Worm (Caenorhabditis elegans) whole organism, L4 larva: ENCODE measurements around the gene sdz-15.

Experiments
- F10B5.3 ChIP-seq: sonication (generic microtip); optimal IDR thresholded peaks from 2 replicates; lab custom pipeline; 2016; ENCODE audit warnings: mild to moderate bottlenecking, missing genetic modification characterization, missing compliant biosample characterization
- F49E8.2 ChIP-seq: sonication (generic microtip); optimal IDR thresholded peaks from 2 replicates; lab custom pipeline; 2016; ENCODE audit warnings: missing compliant biosample characterization, mild to moderate bottlenecking, missing genetic modification characterization, borderline replicate concordance
- T20F7.1 ChIP-seq: fragments of 200-800 bp; sonication (Bioruptor generic); optimal IDR thresholded peaks from 2 replicates; lab custom pipeline; 2018; ENCODE audit warnings: mild to moderate bottlenecking, missing genetic modification characterization, missing compliant biosample characterization
- ZK337.2 ChIP-seq: fragments of 200-800 bp; sonication (Bioruptor generic); IDR thresholded peaks from 2 replicates; pipeline ENCODE4 v1.3.6; 2022; ENCODE audit warnings: missing genetic modification reagents, missing genetic modification characterization, missing compliant biosample characterization
- aly-2 ChIP-seq: sonication (generic microtip); optimal IDR thresholded peaks from 2 replicates; lab custom pipeline; 2018; ENCODE audit warnings: missing biosample characterization, missing genetic modification characterization
- attf-4 ChIP-seq: sonication (generic microtip); optimal IDR thresholded peaks from 3 replicates; lab custom pipeline; 2017; ENCODE audit warnings: missing biosample characterization, missing genetic modification characterization
- ceh-32 ChIP-seq: sonication (generic microtip); optimal IDR thresholded peaks from 2 replicates; lab custom pipeline; 2016; ENCODE audit warnings: mild to moderate bottlenecking, missing genetic modification characterization, missing compliant biosample characterization; ENCODE audit not compliant: poor library complexity
- ceh-82 ChIP-seq: sonication (generic microtip); optimal IDR thresholded peaks from 2 replicates; lab custom pipeline; 2017; ENCODE audit warnings: missing biosample characterization, missing genetic modification characterization
- ces-1 ChIP-seq: fragments of 150-350 bp; sonication (generic microtip); optimal IDR thresholded peaks from 4 replicates; lab custom pipeline; 2014; ENCODE audit warnings: missing biosample characterization, missing genetic modification reagents, missing genetic modification characterization
- ctbp-1 ChIP-seq: fragments of 200-800 bp; sonication (Bioruptor generic); IDR thresholded peaks from 2 replicates; pipeline ENCODE4 v1.3.6; 2022; ENCODE audit warnings: missing genetic modification reagents, missing genetic modification characterization, missing compliant biosample characterization
- daf-16 ChIP-seq, 3 experiments: sonication (generic microtip); optimal IDR thresholded peaks; 2 replicates each; lab custom pipeline; 2016 to 2017; ENCODE audit warnings: missing genetic modification characterization in 3 of 3, missing genetic modification reagents in 3 of 3, mild to moderate bottlenecking in 2 of 3, missing compliant biosample characterization in 2 of 3, missing biosample characterization in 1 of 3, moderate library complexity in 1 of 3
- dmd-8 ChIP-seq: fragments of 200-800 bp; sonication (Bioruptor generic); IDR thresholded peaks from 2 replicates; pipeline ENCODE4 v1.3.6; 2022; ENCODE audit warnings: missing genetic modification characterization, missing compliant biosample characterization
- dmd-9 ChIP-seq: fragments of 200-800 bp; sonication (Bioruptor generic); IDR thresholded peaks from 2 replicates; pipeline ENCODE4 v1.3.6; 2022; ENCODE audit warnings: missing genetic modification reagents, missing genetic modification characterization, missing compliant biosample characterization
- duxl-1 ChIP-seq: sonication (generic microtip); optimal IDR thresholded peaks from 2 replicates; lab custom pipeline; 2016; ENCODE audit warnings: mild to moderate bottlenecking, missing genetic modification characterization, moderate library complexity, missing compliant biosample characterization; ENCODE audit not compliant: poor library complexity
- dve-1 ChIP-seq: sonication (generic microtip); optimal IDR thresholded peaks from 2 replicates; lab custom pipeline; 2017; ENCODE audit warnings: antibody characterized with exemption, mild to moderate bottlenecking, missing genetic modification characterization, missing compliant biosample characterization; ENCODE audit not compliant: insufficient read depth
- gei-8 ChIP-seq: fragments of 200-800 bp; sonication (Bioruptor generic); optimal IDR thresholded peaks from 2 replicates; lab custom pipeline; 2018; ENCODE audit warnings: mild to moderate bottlenecking, missing genetic modification characterization, missing compliant biosample characterization
- hlh-11 ChIP-seq: fragments of 200-800 bp; sonication (Bioruptor generic); optimal IDR thresholded peaks from 2 replicates; lab custom pipeline; 2018; ENCODE audit warnings: mild to moderate bottlenecking, missing genetic modification characterization, missing compliant biosample characterization
- hlh-30 ChIP-seq: sonication (generic microtip); optimal IDR thresholded peaks from 2 replicates; lab custom pipeline; 2017; ENCODE audit warnings: antibody characterized with exemption, mild to moderate bottlenecking, missing genetic modification characterization, missing compliant biosample characterization; ENCODE audit not compliant: insufficient read depth
- hmg-1.1 ChIP-seq: fragments of 200-800 bp; sonication (Bioruptor generic); IDR thresholded peaks from 2 replicates; pipeline ENCODE4 v1.3.6; 2022; ENCODE audit warnings: missing genetic modification reagents, missing genetic modification characterization, missing compliant biosample characterization
- jun-1 ChIP-seq: fragments of 150-350 bp; optimal IDR thresholded peaks from 2 replicates; lab custom pipeline; 2014; ENCODE audit warnings: missing biosample characterization, missing genetic modification reagents, missing genetic modification characterization
- lin-29 ChIP-seq: fragments of 200-800 bp; sonication (Bioruptor generic); IDR thresholded peaks from 2 replicates; pipeline ENCODE4 v1.3.6; 2022; ENCODE audit warnings: missing genetic modification reagents, missing genetic modification characterization, missing compliant biosample characterization
- lin-38 ChIP-seq: fragments of 200-800 bp; sonication (Bioruptor generic); IDR thresholded peaks from 2 replicates; pipeline ENCODE4 v1.3.6; 2022; ENCODE audit warnings: missing genetic modification reagents, missing genetic modification characterization, missing compliant biosample characterization
- lin-39 ChIP-seq: fragments of 150-350 bp; optimal IDR thresholded peaks from 2 replicates; lab custom pipeline; 2014; ENCODE audit warnings: missing biosample characterization, missing genetic modification reagents, missing genetic modification characterization
- lir-3 ChIP-seq: sonication (generic microtip); optimal IDR thresholded peaks from 2 replicates; lab custom pipeline; 2016; ENCODE audit warnings: mild to moderate bottlenecking, missing genetic modification characterization, missing compliant biosample characterization
- mep-1 ChIP-seq: fragments of 150-350 bp; sonication (generic microtip); optimal IDR thresholded peaks from 3 replicates; lab custom pipeline; 2014; ENCODE audit warnings: missing biosample characterization, missing genetic modification characterization
- mes-2 ChIP-seq: sonication (generic microtip); optimal IDR thresholded peaks from 2 replicates; lab custom pipeline; 2016; ENCODE audit warnings: missing genotype, mild to moderate bottlenecking, missing genetic modification characterization, missing compliant biosample characterization; ENCODE audit not compliant: poor library complexity, severe bottlenecking
- mxl-2 ChIP-seq: fragments of 200-800 bp; sonication (Bioruptor generic); conservative IDR thresholded peaks from 2 replicates; pipeline ENCODE4 v1.3.6; 2022; ENCODE audit warnings: missing genetic modification reagents, missing genetic modification characterization, missing compliant biosample characterization
- mxl-3 ChIP-seq: fragments of 200-800 bp; sonication (Bioruptor generic); optimal IDR thresholded peaks from 2 replicates; lab custom pipeline; 2018; ENCODE audit warnings: mild to moderate bottlenecking, missing genetic modification characterization, missing compliant biosample characterization
- nhr-10 ChIP-seq: fragments of 150-350 bp; optimal IDR thresholded peaks from 2 replicates; lab custom pipeline; 2014; ENCODE audit warnings: missing biosample characterization, missing genetic modification characterization
- nhr-111 ChIP-seq: fragments of 200-800 bp; sonication (Bioruptor generic); optimal IDR thresholded peaks from 2 replicates; lab custom pipeline; 2018; ENCODE audit warnings: mild to moderate bottlenecking, missing genetic modification characterization, missing compliant biosample characterization
- nhr-76 ChIP-seq: fragments of 150-350 bp; optimal IDR thresholded peaks from 2 replicates; lab custom pipeline; 2014; ENCODE audit warnings: missing biosample characterization, missing genetic modification characterization
- snpc-1.2 ChIP-seq: fragments of 200-800 bp; sonication (Bioruptor generic); IDR thresholded peaks from 2 replicates; pipeline ENCODE4 v1.3.6; 2022; ENCODE audit warnings: missing genetic modification reagents, missing genetic modification characterization, missing compliant biosample characterization
- vab-7 ChIP-seq: fragments of 200-800 bp; sonication (Bioruptor generic); IDR thresholded peaks from 2 replicates; pipeline ENCODE4 v1.3.6; 2022; ENCODE audit warnings: missing genetic modification reagents, missing genetic modification characterization, missing compliant biosample characterization
- zip-11 ChIP-seq: fragments of 200-800 bp; sonication (Bioruptor generic); IDR thresholded peaks from 2 replicates; pipeline ENCODE4 v1.3.6; 2022; ENCODE audit warnings: missing genetic modification characterization, missing compliant biosample characterization
- zip-2 ChIP-seq: fragments of 150-350 bp; optimal IDR thresholded peaks from 2 replicates; lab custom pipeline; 2014; ENCODE audit warnings: missing biosample characterization, missing genetic modification characterization
- ztf-11 ChIP-seq: fragments of 150-350 bp; optimal IDR thresholded peaks from 2 replicates; lab custom pipeline; 2014; ENCODE audit warnings: missing biosample characterization, missing genetic modification characterization

The sdz-15 gene

DNA sequence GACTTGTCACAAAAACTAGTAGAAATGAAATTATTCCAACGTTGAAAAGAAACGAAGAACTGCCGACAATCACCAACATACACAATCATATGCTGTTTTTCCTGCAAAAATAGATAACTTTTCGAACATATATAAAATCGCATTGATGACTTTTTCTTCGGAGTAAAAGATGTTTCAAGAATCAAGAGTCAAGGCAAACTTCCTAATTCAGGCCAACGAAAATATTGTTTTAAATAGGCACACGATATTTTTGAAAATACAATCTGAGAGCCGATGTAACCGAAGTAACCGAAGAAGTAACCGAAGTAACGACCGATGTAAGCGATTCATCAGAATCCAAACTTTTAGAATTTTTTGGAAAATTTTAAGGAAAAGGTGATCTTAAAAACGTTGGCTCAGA, 21.7 kb downstream of the sdz-15 start, which contains the start of gene C09E7.10:
C09E7.10 (minus strand) TSS at position 101 of the 400 bp plus-strand sequence.
- TF ChIP-seq ceh-82, result no peak
- no peak for TF ChIP-seq F10B5.3 (tag; lab: Kevin White, UChicago)
- TF ChIP-seq F49E8.2 (tag; lab: Kevin White, UChicago), result no peak
- TF ChIP-seq dve-1, result no peak
- TF ChIP-seq nhr-111 (GFP tag; lab: Kevin White, UChicago), result no peak
- no peak for TF ChIP-seq jun-1 (tag; lab: Kevin White, UChicago)
- TF ChIP-seq hlh-30, result no peak
- no peak for TF ChIP-seq ZK337.2 (GFP tag; lab: Robert Waterston, UW)
- no peak for TF ChIP-seq mxl-3 (GFP tag; lab: Kevin White, UChicago)
- no peak for TF ChIP-seq ctbp-1 (GFP tag; lab: Robert Waterston, UW)
- TF ChIP-seq lir-3 (tag; lab: Kevin White, UChicago), result no peak

DNA sequence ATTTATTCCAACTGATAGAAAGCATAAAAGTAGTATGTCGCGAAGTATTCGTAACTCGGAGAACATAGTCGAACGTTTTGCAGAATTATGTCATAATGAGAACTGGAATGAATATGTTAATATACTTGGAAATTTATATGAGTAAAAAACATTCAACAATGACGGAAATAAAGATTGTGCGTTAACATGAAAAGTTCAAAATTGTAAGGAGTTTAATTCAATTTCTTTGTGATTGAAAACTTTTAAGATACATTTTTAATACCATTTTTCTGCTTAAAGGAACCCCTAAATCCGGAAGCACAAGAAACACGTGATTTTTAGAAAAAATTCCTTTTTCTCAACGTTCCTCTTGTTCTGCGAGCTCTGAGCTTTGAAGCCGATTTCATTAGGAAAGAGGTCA, 27.3 kb downstream of the sdz-15 start, which contains the start of gene oig-1:
oig-1 (minus strand) TSS at position 101 of the 400 bp plus-strand sequence.
- no peak for TF ChIP-seq ceh-32 (tag; lab: Kevin White, UChicago)
- TF ChIP-seq ces-1 (GFP tag; lab: Kevin White, UChicago), result no peak
- TF ChIP-seq ZK337.2 (GFP tag; lab: Robert Waterston, UW), result no peak
- no peak for TF ChIP-seq hmg-1.1
- no peak for TF ChIP-seq nhr-76 (tag; lab: Kevin White, UChicago)
- no peak for TF ChIP-seq nhr-10
- no peak for TF ChIP-seq T20F7.1 (GFP tag; lab: Kevin White, UChicago)
- no peak for TF ChIP-seq attf-4 (tag; lab: Kevin White, UChicago)
- TF ChIP-seq nhr-111 (GFP tag; lab: Kevin White, UChicago), result no peak
- no peak for TF ChIP-seq zip-2
- no peak for TF ChIP-seq mxl-2 (GFP tag; lab: Robert Waterston, UW)

DNA sequence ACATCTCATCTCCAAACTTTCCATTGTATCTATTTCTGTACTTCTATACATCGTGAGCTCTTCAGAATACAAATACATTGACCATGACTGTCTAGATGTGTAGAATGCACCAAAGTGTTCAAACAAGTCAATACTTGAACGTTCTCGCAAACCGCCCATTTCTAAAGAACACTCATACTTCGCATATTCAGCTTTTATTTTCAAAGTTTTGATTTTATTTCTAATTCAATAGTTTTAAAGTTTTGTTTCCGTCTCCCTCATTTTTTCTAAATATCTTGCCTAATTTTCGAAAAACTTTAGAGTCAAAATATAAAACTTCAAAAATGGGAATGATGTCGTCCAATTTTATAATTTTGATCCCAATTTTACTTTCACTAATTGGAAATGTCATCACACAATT, 29.6 kb downstream of the sdz-15 start, which contains the start of gene pqn-10:
pqn-10 (plus strand) TSS at position 301 of the 400 bp plus-strand sequence.
- TF ChIP-seq mes-2 (tag; lab: Kevin White, UChicago) (no peak), aly-2 (no peak), daf-16 (GFP tag; optimal IDR thresholded peaks at IDR 0.05; lab: Kevin White, UChicago) (no peak), daf-16 (tag; optimal IDR thresholded peaks at IDR 0.05; lab: Kevin White, UChicago) (no peak)

DNA sequence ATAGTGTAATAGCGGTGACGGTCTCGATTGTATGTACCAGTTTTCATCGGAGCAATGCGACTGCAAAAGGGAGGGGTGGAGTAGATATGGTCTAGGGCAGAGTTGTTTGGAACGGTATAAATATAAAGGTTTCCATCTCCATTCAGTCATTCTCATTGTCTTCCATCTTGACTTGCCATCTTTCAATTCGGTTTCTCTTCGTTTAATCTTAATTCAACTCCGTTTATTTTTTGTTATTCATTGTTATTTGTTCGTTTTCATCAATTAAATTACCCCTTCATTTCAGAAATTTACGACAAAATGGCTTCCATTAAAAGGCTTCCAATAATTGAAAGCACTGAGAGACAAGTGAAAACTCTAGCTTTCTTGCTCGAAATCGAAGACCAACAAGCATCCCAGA, 32.8 kb downstream of the sdz-15 start, which contains the start of gene C09E7.11:
C09E7.11 (plus strand) TSS at position 301 of the 400 bp plus-strand sequence.
- TF ChIP-seq dmd-9 (GFP tag; lab: Robert Waterston, UW) (no peak), hlh-11 (no peak), lin-39 (tag; lab: Kevin White, UChicago) (no peak), zip-2 (no peak), duxl-1 (tag; lab: Kevin White, UChicago) (no peak), ceh-82 (no peak), dmd-8 (GFP tag; lab: Robert Waterston, UW) (no peak), mep-1 (tag; lab: Kevin White, UChicago) (no peak), attf-4 (tag; lab: Kevin White, UChicago) (no peak), snpc-1.2 (GFP tag; lab: Robert Waterston, UW) (no peak), zip-11 (GFP tag; lab: Robert Waterston, UW) (no peak), ztf-11 (tag; lab: Kevin White, UChicago) (no peak), ZK337.2 (GFP tag; lab: Robert Waterston, UW) (no peak), lin-38 (no peak), gei-8 (no peak), lin-29 (no peak), vab-7 (GFP tag; lab: Robert Waterston, UW) (no peak)
